Worm (Caenorhabditis elegans) whole organism, L2 larva: Measurements from ENCODE around the gene B0361.3.
A peak's percentile ranks its signal among the peaks of the same experiment; 100 is the strongest.

Experiments
- C34F6.9 ChIP-seq: fragments of 150-350 bp; optimal IDR thresholded peaks from 2 replicates; lab custom pipeline; 2014; ENCODE audit warnings: missing biosample characterization, missing genetic modification characterization
- F13H6.1 ChIP-seq: sonication (generic microtip); optimal IDR thresholded peaks from 2 replicates; lab custom pipeline; 2016; ENCODE audit warnings: missing genetic modification characterization, missing compliant biosample characterization
- R02D3.7 ChIP-seq: fragments of 150-350 bp; optimal IDR thresholded peaks from 2 replicates; lab custom pipeline; 2014; ENCODE audit warnings: missing biosample characterization, missing genetic modification characterization
- Y55F3AM.14 ChIP-seq: fragments of 200-800 bp; sonication (Bioruptor generic); optimal IDR thresholded peaks from 2 replicates; lab custom pipeline; 2018; ENCODE audit warnings: mild to moderate bottlenecking, missing genetic modification characterization, missing compliant biosample characterization
- ZK546.5 ChIP-seq: sonication (generic microtip); optimal IDR thresholded peaks from 2 replicates; lab custom pipeline; 2017; ENCODE audit warnings: missing biosample characterization, missing genetic modification characterization
- alr-1 ChIP-seq: fragments of 150-350 bp; optimal IDR thresholded peaks from 2 replicates; lab custom pipeline; 2014; ENCODE audit warnings: missing biosample characterization, missing genetic modification characterization
- aly-2 ChIP-seq: fragments of 150-350 bp; optimal IDR thresholded peaks from 2 replicates; lab custom pipeline; 2014; ENCODE audit warnings: missing biosample characterization, missing genetic modification characterization
- ama-1 ChIP-seq: fragments of 150-350 bp; optimal IDR thresholded peaks from 2 replicates; lab custom pipeline; 2018; ENCODE audit warnings: inconsistent platforms
- blmp-1 ChIP-seq: sonication (generic microtip); optimal IDR thresholded peaks from 2 replicates; lab custom pipeline; 2017; ENCODE audit warnings: missing genetic modification characterization, mild to moderate bottlenecking, missing compliant biosample characterization, antibody characterized with exemption, moderate library complexity; ENCODE audit not compliant: insufficient read depth
- ceh-16 ChIP-seq: fragments of 150-350 bp; optimal IDR thresholded peaks from 2 replicates; lab custom pipeline; 2014; ENCODE audit warnings: missing biosample characterization, missing genetic modification characterization
- ceh-82 ChIP-seq: fragments of 150-350 bp; optimal IDR thresholded peaks from 2 replicates; lab custom pipeline; 2014; ENCODE audit warnings: missing biosample characterization, missing genetic modification characterization
- crh-2 ChIP-seq: sonication (generic microtip); optimal IDR thresholded peaks from 2 replicates; lab custom pipeline; 2017; ENCODE audit warnings: missing biosample characterization, missing genetic modification characterization
- dmd-4 ChIP-seq: sonication (generic microtip); optimal IDR thresholded peaks from 2 replicates; lab custom pipeline; 2017; ENCODE audit warnings: missing biosample characterization, missing genetic modification characterization
- egl-27 ChIP-seq: sonication (generic microtip); optimal IDR thresholded peaks from 3 replicates; lab custom pipeline; 2017; ENCODE audit warnings: missing biosample characterization, missing genetic modification reagents, missing genetic modification characterization
- elt-1 ChIP-seq: fragments of 150-350 bp; optimal IDR thresholded peaks from 2 replicates; lab custom pipeline; 2014; ENCODE audit warnings: missing biosample characterization, missing genetic modification characterization
- elt-3 ChIP-seq: sonication (generic microtip); optimal IDR thresholded peaks from 2 replicates; lab custom pipeline; 2017; ENCODE audit warnings: missing biosample characterization, missing genetic modification characterization
- fos-1 ChIP-seq: fragments of 150-350 bp; optimal IDR thresholded peaks from 2 replicates; lab custom pipeline; 2014; ENCODE audit warnings: missing biosample characterization, missing genetic modification characterization
- gmeb-1 ChIP-seq: fragments of 150-350 bp; optimal IDR thresholded peaks from 2 replicates; lab custom pipeline; 2014; ENCODE audit warnings: missing biosample characterization, missing genetic modification characterization
- lin-11 ChIP-seq: fragments of 150-350 bp; sonication (generic microtip); optimal IDR thresholded peaks from 2 replicates; lab custom pipeline; 2014; ENCODE audit warnings: missing biosample characterization, missing genetic modification characterization, inconsistent platforms, mixed read lengths
- lin-13 ChIP-seq: fragments of 150-350 bp; optimal IDR thresholded peaks from 2 replicates; lab custom pipeline; 2014; ENCODE audit warnings: missing biosample characterization, missing genetic modification reagents, missing genetic modification characterization
- lin-39 ChIP-seq: fragments of 150-350 bp; optimal IDR thresholded peaks from 2 replicates; lab custom pipeline; 2014; ENCODE audit warnings: missing biosample characterization, missing genetic modification reagents, missing genetic modification characterization
- lsy-2 ChIP-seq, 2 experiments: fragments of 150-350 bp in 1 of 2; sonication (generic microtip) in 1 of 2; optimal IDR thresholded peaks; 2 replicates each; lab custom pipeline; 2014 to 2017; ENCODE audit warnings: missing biosample characterization in 2 of 2, missing genetic modification characterization in 2 of 2
- mab-5 ChIP-seq: fragments of 150-350 bp; optimal IDR thresholded peaks from 2 replicates; lab custom pipeline; 2014; ENCODE audit warnings: missing biosample characterization, missing genetic modification characterization
- mbf-1 ChIP-seq: sonication (generic microtip); optimal IDR thresholded peaks from 2 replicates; lab custom pipeline; 2017; ENCODE audit warnings: missing biosample characterization, missing genetic modification characterization
- mdl-1 ChIP-seq, 2 experiments: fragments of 150-350 bp in 1 of 2; sonication (generic microtip) in 1 of 2; optimal IDR thresholded peaks; 2 replicates each; lab custom pipeline; 2017; ENCODE audit warnings: missing biosample characterization in 2 of 2, missing genetic modification characterization in 2 of 2
- nhr-10 ChIP-seq: sonication (generic microtip); optimal IDR thresholded peaks from 2 replicates; lab custom pipeline; 2017; ENCODE audit warnings: missing biosample characterization, missing genetic modification characterization
- nhr-11 ChIP-seq: fragments of 150-350 bp; optimal IDR thresholded peaks from 2 replicates; lab custom pipeline; 2014; ENCODE audit warnings: missing biosample characterization, missing genetic modification characterization
- nhr-12 ChIP-seq: fragments of 150-350 bp; optimal IDR thresholded peaks from 2 replicates; lab custom pipeline; 2014; ENCODE audit warnings: missing biosample characterization, missing genetic modification characterization
- nhr-129 ChIP-seq: fragments of 150-350 bp; optimal IDR thresholded peaks from 2 replicates; lab custom pipeline; 2014; ENCODE audit warnings: missing biosample characterization, missing genetic modification characterization
- nhr-21 ChIP-seq: fragments of 150-350 bp; optimal IDR thresholded peaks from 2 replicates; lab custom pipeline; 2014; ENCODE audit warnings: missing biosample characterization, missing genetic modification characterization
- nhr-23 ChIP-seq: fragments of 150-350 bp; optimal IDR thresholded peaks from 2 replicates; lab custom pipeline; 2014; ENCODE audit warnings: missing biosample characterization, missing genetic modification reagents, missing genetic modification characterization
- nhr-237 ChIP-seq: fragments of 150-350 bp; optimal IDR thresholded peaks from 2 replicates; lab custom pipeline; 2014; ENCODE audit warnings: missing biosample characterization, missing genetic modification characterization
- nhr-25 ChIP-seq: fragments of 150-350 bp; sonication (generic microtip); optimal IDR thresholded peaks from 3 replicates; lab custom pipeline; 2014; ENCODE audit warnings: missing biosample characterization, missing genetic modification characterization
- nhr-6 ChIP-seq: fragments of 150-350 bp; optimal IDR thresholded peaks from 2 replicates; lab custom pipeline; 2014; ENCODE audit warnings: missing biosample characterization, missing genetic modification characterization
- nhr-77 ChIP-seq: fragments of 150-350 bp; optimal IDR thresholded peaks from 2 replicates; lab custom pipeline; 2014; ENCODE audit warnings: missing biosample characterization, missing genetic modification characterization
- peb-1 ChIP-seq: fragments of 150-350 bp; optimal IDR thresholded peaks from 2 replicates; lab custom pipeline; 2014; ENCODE audit warnings: missing biosample characterization, missing genetic modification characterization
- sem-4 ChIP-seq: fragments of 150-350 bp; optimal IDR thresholded peaks from 2 replicates; lab custom pipeline; 2014; ENCODE audit warnings: missing biosample characterization, missing genetic modification reagents, missing genetic modification characterization
- skn-1 ChIP-seq: sonication (generic microtip); optimal IDR thresholded peaks from 2 replicates; lab custom pipeline; 2017; ENCODE audit warnings: missing biosample characterization, missing genetic modification characterization
- sma-3 ChIP-seq: sonication (generic microtip); optimal IDR thresholded peaks from 2 replicates; lab custom pipeline; 2016; ENCODE audit warnings: missing genetic modification reagents, missing genetic modification characterization, missing compliant biosample characterization
- sma-9 ChIP-seq, 2 experiments: fragments of 150-350 bp in 1 of 2; sonication (generic microtip) in 1 of 2; optimal IDR thresholded peaks; 2 replicates each; lab custom pipeline; 2014 to 2016; ENCODE audit warnings: missing genetic modification characterization in 2 of 2, mild to moderate bottlenecking in 1 of 2, missing biosample characterization in 1 of 2, missing compliant biosample characterization in 1 of 2, missing genetic modification reagents in 1 of 2, moderate library complexity in 1 of 2
- snpc-4 ChIP-seq: fragments of 150-350 bp; optimal IDR thresholded peaks from 2 replicates; lab custom pipeline; 2014; ENCODE audit warnings: missing biosample characterization, missing genetic modification characterization
- unc-39 ChIP-seq: fragments of 150-350 bp; optimal IDR thresholded peaks from 2 replicates; lab custom pipeline; 2014; ENCODE audit warnings: missing biosample characterization, missing genetic modification characterization
- unc-55 ChIP-seq: fragments of 150-350 bp; sonication (generic microtip); optimal IDR thresholded peaks from 3 replicates; lab custom pipeline; 2014; ENCODE audit warnings: missing biosample characterization, missing genetic modification reagents, missing genetic modification characterization
- unc-62 ChIP-seq: fragments of 150-350 bp; optimal IDR thresholded peaks from 2 replicates; lab custom pipeline; 2014; ENCODE audit warnings: missing biosample characterization, missing genetic modification reagents, missing genetic modification characterization
- zag-1 ChIP-seq: fragments of 150-350 bp; optimal IDR thresholded peaks from 2 replicates; lab custom pipeline; 2014; ENCODE audit warnings: missing biosample characterization, missing genetic modification characterization
- ztf-1 ChIP-seq: fragments of 200-800 bp; sonication (Bioruptor generic); conservative IDR thresholded peaks from 2 replicates; pipeline ENCODE4 v1.3.6; 2022; ENCODE audit warnings: missing genetic modification characterization, missing compliant biosample characterization
- ztf-11 ChIP-seq: sonication (generic microtip); optimal IDR thresholded peaks from 2 replicates; lab custom pipeline; 2017; ENCODE audit warnings: missing biosample characterization, missing genetic modification characterization
- ztf-4 ChIP-seq: fragments of 150-350 bp; optimal IDR thresholded peaks from 2 replicates; lab custom pipeline; 2014; ENCODE audit warnings: missing biosample characterization, missing genetic modification characterization

Gene B0361.3

ce11 chrIII:7272828-7273227, 8.4 kb upstream of the B0361.3 start:
- TF ChIP-seq ztf-11 (tag; lab: Kevin White, UChicago) (no peak), nhr-11 (tag; lab: Kevin White, UChicago) (no peak), mdl-1 (tag; optimal IDR thresholded peaks at IDR 0.05; lab: Kevin White, UChicago) (peak in 1 of 2 experiments; percentile 32), ztf-1 (no peak), nhr-129 (tag; lab: Kevin White, UChicago) (peak; percentile 89), crh-2 (tag; lab: Kevin White, UChicago) (peak; percentile 55), elt-1 (tag; lab: Kevin White, UChicago) (no peak), ceh-82 (no peak), ztf-4 (tag; lab: Kevin White, UChicago) (no peak), lin-13 (no peak), F13H6.1 (tag; lab: Kevin White, UChicago) (no peak), ZK546.5 (tag; lab: Kevin White, UChicago) (no peak), unc-62 (GFP tag; lab: Kevin White, UChicago) (no peak), mbf-1 (tag; lab: Kevin White, UChicago) (no peak), peb-1 (tag; lab: Kevin White, UChicago) (no peak), snpc-4 (tag; lab: Kevin White, UChicago) (no peak), nhr-23 (tag; lab: Kevin White, UChicago) (no peak), Y55F3AM.14 (no peak), gmeb-1 (peak; percentile 71), C34F6.9 (no peak), R02D3.7 (tag; lab: Kevin White, UChicago) (no peak), lsy-2 (tag; optimal IDR thresholded peaks at IDR 0.05; lab: Kevin White, UChicago) (peak in 1 of 2 experiments; percentile 46), ceh-16 (no peak), fos-1 (tag; lab: Kevin White, UChicago) (peak; percentile 63), nhr-77 (tag; lab: Kevin White, UChicago) (no peak), nhr-237 (tag; lab: Kevin White, UChicago) (no peak), nhr-21 (tag; lab: Kevin White, UChicago) (peak; percentile 92), sma-9 (GFP tag; optimal IDR thresholded peaks at IDR 0.05; lab: Kevin White, UChicago) (peak; percentile 86), sma-9 (tag; optimal IDR thresholded peaks at IDR 0.05; lab: Kevin White, UChicago) (no peak), ama-1 (lab: Kevin White, UChicago) (peak; percentile 13), alr-1 (tag; lab: Kevin White, UChicago) (no peak), skn-1 (tag; lab: Kevin White, UChicago) (no peak), egl-27 (peak; percentile 64), nhr-6 (tag; lab: Kevin White, UChicago) (no peak), dmd-4 (tag; lab: Kevin White, UChicago) (no peak), sma-3 (GFP tag; lab: Kevin White, UChicago) (peak; percentile 82), aly-2 (tag; lab: Kevin White, UChicago) (no peak), elt-3 (tag; lab: Kevin White, UChicago) (no peak), blmp-1 (tag; lab: Kevin White, UChicago) (peak; percentile 85), unc-55 (no peak), zag-1 (tag; lab: Kevin White, UChicago) (no peak), sem-4 (tag; lab: Kevin White, UChicago) (no peak), unc-39 (tag; lab: Kevin White, UChicago) (no peak), nhr-10 (tag; lab: Kevin White, UChicago) (no peak), lin-39 (tag; lab: Kevin White, UChicago) (no peak), nhr-12 (tag; lab: Kevin White, UChicago) (no peak), lin-11 (no peak), mab-5 (tag; lab: Kevin White, UChicago) (no peak), nhr-25 (tag; lab: Kevin White, UChicago) (peak; percentile 51)
